Worm (Caenorhabditis elegans): ENCODE measurements around the gene snt-2.

The snt-2 gene

DNA sequence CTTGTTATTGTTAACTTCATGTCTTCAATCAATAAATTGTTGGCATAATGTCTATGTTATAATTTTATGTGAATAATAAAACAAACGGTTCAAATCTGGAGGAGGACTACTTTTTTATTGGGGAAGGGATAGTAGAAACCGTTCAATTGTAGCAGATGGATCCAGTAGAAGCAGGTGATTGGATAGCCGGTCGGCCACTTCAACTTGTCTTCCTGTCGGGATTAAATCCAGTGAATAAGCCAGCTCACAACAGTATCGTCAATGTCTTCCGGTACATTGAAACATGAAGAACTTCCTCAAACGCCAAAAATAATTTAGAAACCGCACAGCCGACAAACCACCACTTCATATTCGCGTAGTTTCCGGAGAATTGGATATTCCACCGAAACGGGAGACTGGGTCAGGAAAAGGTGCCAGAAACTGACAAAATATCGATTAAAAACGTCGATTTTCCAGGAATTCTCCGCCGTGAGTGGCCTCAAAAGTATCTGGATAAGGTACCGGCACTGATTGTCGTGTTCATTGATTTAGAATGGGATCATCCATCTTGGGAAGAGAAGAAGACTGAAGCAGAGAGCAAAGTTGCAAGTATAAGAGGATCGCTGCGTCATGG, 1.6 kb upstream of the snt-2 start, which contains the start of gene trpp-11:
Gene trpp-11, plus strand, starts transcription at position 153 of the 613 bp plus-strand sequence.
- TF ChIP-seq C06A6.2 (GFP tag; conservative IDR thresholded peaks at IDR 0.05), result no peak
- TF ChIP-seq ztf-3 (GFP tag; optimal IDR thresholded peaks at IDR 0.05), result no peak
- peak; percentile 21; the same call in 1 of the 2 replicates for TF ChIP-seq dox-1 (GFP tag; IDR thresholded peaks at IDR 0.05)
- TF ChIP-seq lin-26 (GFP tag; IDR thresholded peaks at IDR 0.05), result peak; percentile 56
- TF ChIP-seq hlh-26 (GFP tag; conservative IDR thresholded peaks at IDR 0.05), result no peak
- TF ChIP-seq F33H1.4 (GFP tag; IDR thresholded peaks at IDR 0.05), result peak; percentile 28; the same call in 1 of the 2 replicates
- TF ChIP-seq ztf-26 (tag; optimal IDR thresholded peaks at IDR 0.05), result no peak
- TF ChIP-seq tlf-1 (GFP tag; optimal IDR thresholded peaks at IDR 0.05), result peak; percentile 24
- peak; percentile 33 for TF ChIP-seq mcd-1 (GFP tag; IDR thresholded peaks at IDR 0.05)
- peak; percentile 30; the same call in 1 of the 2 replicates for TF ChIP-seq pbrm-1 (GFP tag; IDR thresholded peaks at IDR 0.05)
- TF ChIP-seq C17E4.6 (GFP tag; IDR thresholded peaks at IDR 0.05), result no peak
- TF ChIP-seq hrde-1 (tag; optimal IDR thresholded peaks at IDR 0.05; ENCODE audit: borderline replicate concordance), result peak; percentile 51
- TF ChIP-seq tbp1 (GFP tag; optimal IDR thresholded peaks at IDR 0.05), result peak; percentile 28
- TF ChIP-seq ceh-79 (tag; optimal IDR thresholded peaks at IDR 0.05), result peak; percentile 40
- no peak for TF ChIP-seq egl-18 (GFP tag; IDR thresholded peaks at IDR 0.05)
- 0 out of 2 replicates have a peak, but pooled peaks have one; percentile 57 for TF ChIP-seq nfyb-1 (GFP tag; IDR thresholded peaks at IDR 0.05)
- TF ChIP-seq ztf-28 (GFP tag; IDR thresholded peaks at IDR 0.05), result no peak
- no peak for TF ChIP-seq F57C9.4 (tag; optimal IDR thresholded peaks at IDR 0.05)
- peak; percentile 14; the same call in 1 of the 2 replicates for TF ChIP-seq D2030.7 (GFP tag; IDR thresholded peaks at IDR 0.05)
- TF ChIP-seq Y53G8AR.9 (GFP tag; conservative IDR thresholded peaks at IDR 0.05), result peak; percentile 62
- no peak for TF ChIP-seq ztf-25 (GFP tag; IDR thresholded peaks at IDR 0.05)
- TF ChIP-seq bed-2 (GFP tag; IDR thresholded peaks at IDR 0.05), result no peak
- TF ChIP-seq F23B12.7 (tag; optimal IDR thresholded peaks at IDR 0.05; ENCODE audit: insufficient read depth), result no peak
- peak; percentile 50; the same call in 1 of the 2 replicates for TF ChIP-seq ekl-4 (GFP tag; IDR thresholded peaks at IDR 0.05)
- no peak for TF ChIP-seq cebp-1 (GFP tag; IDR thresholded peaks at IDR 0.05)
- TF ChIP-seq cebp-1 (tag; optimal IDR thresholded peaks at IDR 0.05), result no peak
- TF ChIP-seq snpc-3.4 (tag; optimal IDR thresholded peaks at IDR 0.05), result peak; percentile 57
- peak; percentile 4 for TF ChIP-seq athp-1 (tag; optimal IDR thresholded peaks at IDR 0.05)
- no peak; the same call in 1 of the 2 replicates for TF ChIP-seq attf-6 (GFP tag; IDR thresholded peaks at IDR 0.05)
- no peak; the same call in 1 of the 2 replicates for TF ChIP-seq egl-44 (GFP tag; IDR thresholded peaks at IDR 0.05)
- TF ChIP-seq K11D2.4 (GFP tag; IDR thresholded peaks at IDR 0.05), result no peak
- TF ChIP-seq snpc-1.3 (tag; optimal IDR thresholded peaks at IDR 0.05; ENCODE audit: insufficient read depth), result peak; percentile 7
- TF ChIP-seq hmg-20 (GFP tag; IDR thresholded peaks at IDR 0.05), result 0 out of 2 replicates have a peak, but pooled peaks have one; percentile 24
- no peak for TF ChIP-seq hlh-12 (tag; optimal IDR thresholded peaks at IDR 0.05)
- 0 out of 2 replicates have a peak, but pooled peaks have one; percentile 8 for TF ChIP-seq ceh-91 (GFP tag; IDR thresholded peaks at IDR 0.05)
- TF ChIP-seq Y67H2A.10 (GFP tag; conservative IDR thresholded peaks at IDR 0.05), result no peak
- TF ChIP-seq F37B4.10 (GFP tag; IDR thresholded peaks at IDR 0.05), result no peak
- peak; percentile 52 for TF ChIP-seq lin-54 (GFP tag; optimal IDR thresholded peaks at IDR 0.05)
- no peak for TF ChIP-seq nhr-27 (tag; optimal IDR thresholded peaks at IDR 0.05)
- no peak for TF ChIP-seq zfh-2 (GFP tag; conservative IDR thresholded peaks at IDR 0.05)
- TF ChIP-seq F39B2.1 (GFP tag; IDR thresholded peaks at IDR 0.05), result 0 out of 2 replicates have a peak, but pooled peaks have one; percentile 13
- peak; percentile 56 for TF ChIP-seq madf-6 (GFP tag; IDR thresholded peaks at IDR 0.05)
- peak; percentile 8; the same call in 1 of the 2 replicates for TF ChIP-seq hmg-1.2 (GFP tag; IDR thresholded peaks at IDR 0.05)
- TF ChIP-seq ceh-27 (GFP tag; optimal IDR thresholded peaks at IDR 0.05), result no peak
- 0 out of 2 replicates have a peak, but pooled peaks have one; percentile 61 for TF ChIP-seq madf-3 (GFP tag; IDR thresholded peaks at IDR 0.05)
- TF ChIP-seq B0336.3 (GFP tag; IDR thresholded peaks at IDR 0.05), result peak; percentile 86

Data from whole organism, young adult.